Worm (Caenorhabditis elegans): ENCODE measurements around the gene btb-14.

DNA sequence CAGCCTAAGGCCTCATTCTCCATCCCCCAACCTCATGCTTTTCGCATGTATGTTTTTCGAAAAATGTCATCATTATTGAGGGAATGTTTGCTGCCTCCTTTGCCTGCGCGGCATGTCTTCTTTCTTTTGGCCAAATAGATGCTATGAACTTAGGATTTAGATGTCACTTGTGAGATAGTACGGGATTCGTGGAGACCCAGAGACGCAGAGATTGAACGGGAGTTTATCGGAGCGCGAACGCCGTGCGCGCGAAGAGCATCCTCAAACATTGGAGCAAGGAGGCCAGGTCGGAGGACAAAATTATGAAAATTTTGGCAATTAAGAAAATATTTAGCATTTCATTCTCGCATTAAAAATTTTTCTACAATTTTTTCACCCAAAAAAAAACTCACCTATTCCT is 34.3 kb upstream of the btb-14 start:
- TF ChIP-seq egl-27 (tag; optimal IDR thresholded peaks at IDR 0.05): no peak
- no peak for TF ChIP-seq nhr-237 (tag; optimal IDR thresholded peaks at IDR 0.05)
- TF ChIP-seq lir-3 (tag; optimal IDR thresholded peaks at IDR 0.05): no peak
- TF ChIP-seq lin-13 (GFP tag; optimal IDR thresholded peaks at IDR 0.05): no peak

All from whole organism, L4 larva.